Fruit fly (Drosophila melanogaster) whole organism, embryonic: ENCODE measurements around the gene CG8173.

Experiments used
- CG10431 ChIP-seq: fragments of 200-800 bp; sonication (Bioruptor generic); optimal IDR thresholded peaks from 3 replicates; lab custom pipeline; 2018; ENCODE audit warnings: missing biosample characterization, mild to moderate bottlenecking, missing genetic modification characterization
- CG10543 ChIP-seq: fragments of 200-800 bp; sonication (Bioruptor generic); optimal IDR thresholded peaks from 3 replicates; lab custom pipeline; 2017; ENCODE audit warnings: missing biosample characterization, mild to moderate bottlenecking, missing genetic modification characterization, moderate library complexity
- CG11093 ChIP-seq: fragments of 200-800 bp; sonication (Bioruptor generic); IDR thresholded peaks from 3 replicates; pipeline ENCODE4 v1.3.6; 2022; ENCODE audit warnings: missing biosample characterization, missing genetic modification characterization
- CG11696 ChIP-seq: fragments of 200-800 bp; sonication (Bioruptor generic); IDR thresholded peaks from 2 replicates; pipeline ENCODE4 v1.3.6; 2022; ENCODE audit warnings: missing biosample characterization, missing genetic modification characterization
- CG12236 ChIP-seq: fragments of 200-800 bp; sonication (Bioruptor generic); optimal IDR thresholded peaks from 2 replicates; lab custom pipeline; 2016; ENCODE audit warnings: missing biosample characterization, missing genetic modification characterization
- CG13424 ChIP-seq: fragments of 200-800 bp; sonication (Bioruptor generic); optimal IDR thresholded peaks from 2 replicates; lab custom pipeline; 2019; ENCODE audit warnings: missing biosample characterization, mild to moderate bottlenecking, missing genetic modification characterization, moderate library complexity
- CG14014 ChIP-seq: fragments of 200-800 bp; sonication (Bioruptor generic); IDR thresholded peaks from 2 replicates; pipeline ENCODE4 v1.3.6; 2022; ENCODE audit warnings: missing biosample characterization, missing genetic modification characterization
- CG14710 ChIP-seq: fragments of 200-800 bp; sonication (Bioruptor generic); optimal IDR thresholded peaks from 3 replicates; lab custom pipeline; 2019; ENCODE audit warnings: missing biosample characterization, mild to moderate bottlenecking, missing genetic modification characterization, moderate library complexity
- CG17802 ChIP-seq: fragments of 200-800 bp; sonication (Bioruptor generic); optimal IDR thresholded peaks from 2 replicates; lab custom pipeline; 2018; ENCODE audit warnings: missing biosample characterization, mild to moderate bottlenecking, missing genetic modification characterization, moderate library complexity
- CG18011 ChIP-seq: fragments of 200-800 bp; sonication (Bioruptor generic); optimal IDR thresholded peaks from 2 replicates; lab custom pipeline; 2017; ENCODE audit warnings: missing biosample characterization, missing genetic modification characterization, mild to moderate bottlenecking, moderate library complexity, missing genotype
- CG2678 ChIP-seq: fragments of 200-800 bp; sonication (Bioruptor generic); optimal IDR thresholded peaks from 3 replicates; lab custom pipeline; 2019; ENCODE audit warnings: missing biosample characterization, mild to moderate bottlenecking, missing genetic modification characterization, moderate library complexity
- CG2889 ChIP-seq: fragments of 200-800 bp; sonication (Bioruptor generic); IDR thresholded peaks from 3 replicates; pipeline ENCODE4 v1.3.6; 2022; ENCODE audit warnings: missing biosample characterization, missing genetic modification characterization
- CG30403 ChIP-seq: fragments of 200-800 bp; sonication (Bioruptor generic); optimal IDR thresholded peaks from 3 replicates; lab custom pipeline; 2016; ENCODE audit warnings: missing biosample characterization, missing genetic modification characterization
- CG31224 ChIP-seq: fragments of 200-800 bp; sonication (Bioruptor generic); IDR thresholded peaks from 2 replicates; pipeline ENCODE4 v1.3.6; 2022; ENCODE audit warnings: missing biosample characterization, missing genetic modification characterization
- CG31388 ChIP-seq: fragments of 200-800 bp; sonication (Bioruptor generic); optimal IDR thresholded peaks from 2 replicates; lab custom pipeline; 2016; ENCODE audit warnings: missing biosample characterization, missing genetic modification characterization
- CG32767 ChIP-seq: fragments of 200-800 bp; sonication (Bioruptor generic); IDR thresholded peaks from 2 replicates; pipeline ENCODE4 v1.3.6; 2022; ENCODE audit warnings: missing biosample characterization, missing genetic modification characterization
- CG4360 ChIP-seq: fragments of 200-800 bp; sonication (Bioruptor generic); IDR thresholded peaks from 2 replicates; pipeline ENCODE4 v1.3.6; 2022; ENCODE audit warnings: missing biosample characterization, missing genetic modification characterization
- CG4617 ChIP-seq: fragments of 200-800 bp; sonication (Bioruptor generic); optimal IDR thresholded peaks from 3 replicates; lab custom pipeline; 2016; ENCODE audit warnings: missing biosample characterization, missing genetic modification characterization, borderline replicate concordance
- CG6175 ChIP-seq: fragments of 200-800 bp; sonication (Bioruptor generic); IDR thresholded peaks from 3 replicates; pipeline ENCODE4 v1.3.6; 2022; ENCODE audit warnings: missing biosample characterization, missing genetic modification characterization
- CG6765 ChIP-seq: fragments of 200-800 bp; sonication (Bioruptor generic); optimal IDR thresholded peaks from 3 replicates; lab custom pipeline; 2017; ENCODE audit warnings: missing biosample characterization, mild to moderate bottlenecking, missing genetic modification characterization
- Dek ChIP-seq: fragments of 200-800 bp; sonication (Bioruptor generic); optimal IDR thresholded peaks from 3 replicates; lab custom pipeline; 2019; ENCODE audit warnings: missing biosample characterization, mild to moderate bottlenecking, missing genetic modification characterization, moderate library complexity
- Dp ChIP-seq: fragments of 200-800 bp; sonication (Bioruptor generic); optimal IDR thresholded peaks from 2 replicates; lab custom pipeline; 2018; ENCODE audit warnings: missing biosample characterization, mild to moderate bottlenecking, missing genetic modification characterization, moderate library complexity
- Dref ChIP-seq: fragments of 200-800 bp; sonication (Bioruptor generic); IDR thresholded peaks from 2 replicates; pipeline ENCODE4 v1.3.6; 2022; ENCODE audit warnings: missing biosample characterization, missing genetic modification characterization
- Lhr ChIP-seq: fragments of 200-800 bp; sonication (Bioruptor generic); optimal IDR thresholded peaks from 3 replicates; lab custom pipeline; 2017; ENCODE audit warnings: mild to moderate bottlenecking, missing biosample characterization, missing genetic modification reagents, missing genetic modification characterization
- Optix ChIP-seq: fragments of 200-800 bp; sonication (Bioruptor generic); IDR thresholded peaks from 3 replicates; pipeline ENCODE4 v1.3.6; 2022; ENCODE audit warnings: missing biosample characterization, missing genetic modification characterization
- Scr ChIP-seq: fragments of 200-800 bp; sonication (Bioruptor generic); IDR thresholded peaks from 2 replicates; pipeline ENCODE4 v1.3.6; 2022; ENCODE audit warnings: missing biosample characterization, missing genetic modification characterization; ENCODE audit not compliant: partially characterized antibody
- Spps ChIP-seq: fragments of 200-800 bp; sonication (Bioruptor generic); optimal IDR thresholded peaks from 2 replicates; lab custom pipeline; 2018; ENCODE audit warnings: missing biosample characterization, mild to moderate bottlenecking, missing genetic modification characterization
- Sry-δ ChIP-seq: fragments of 200-800 bp; sonication (Bioruptor generic); optimal IDR thresholded peaks from 2 replicates; lab custom pipeline; 2016; ENCODE audit warnings: missing biosample characterization, missing genetic modification characterization
- Ssrp ChIP-seq: fragments of 200-800 bp; sonication (Bioruptor generic); optimal IDR thresholded peaks from 2 replicates; lab custom pipeline; 2018; ENCODE audit warnings: missing biosample characterization, mild to moderate bottlenecking, missing genetic modification characterization, moderate library complexity
- Usf ChIP-seq: fragments of 200-800 bp; sonication (Bioruptor generic); optimal IDR thresholded peaks from 2 replicates; lab custom pipeline; 2017; ENCODE audit warnings: missing genotype, missing biosample characterization, missing genetic modification characterization
- YL-1 ChIP-seq: fragments of 200-800 bp; sonication (Bioruptor generic); optimal IDR thresholded peaks from 3 replicates; lab custom pipeline; 2017; ENCODE audit warnings: missing biosample characterization, mild to moderate bottlenecking, missing genetic modification characterization
- ab ChIP-seq: fragments of 200-800 bp; sonication (Bioruptor generic); optimal IDR thresholded peaks from 2 replicates; lab custom pipeline; 2016; ENCODE audit warnings: missing biosample characterization, missing genetic modification characterization
- aop ChIP-seq: fragments of 200-800 bp; sonication (Bioruptor generic); IDR thresholded peaks from 2 replicates; pipeline ENCODE4 v1.3.6; 2022; ENCODE audit warnings: missing biosample characterization, missing genetic modification characterization
- ci ChIP-seq: fragments of 200-800 bp; sonication (Bioruptor generic); IDR thresholded peaks from 3 replicates; pipeline ENCODE4 v1.3.6; 2022; ENCODE audit warnings: missing biosample characterization, missing genetic modification characterization
- crol ChIP-seq: fragments of 200-800 bp; sonication (Bioruptor generic); IDR thresholded peaks from 2 replicates; pipeline ENCODE4 v1.3.6; 2022; ENCODE audit warnings: missing biosample characterization, missing genetic modification characterization
- dysf ChIP-seq: fragments of 200-800 bp; sonication (Bioruptor generic); IDR thresholded peaks from 3 replicates; pipeline ENCODE4 v1.3.6; 2022; ENCODE audit warnings: missing biosample characterization, missing genetic modification characterization
- fd64A ChIP-seq: fragments of 200-800 bp; sonication (Bioruptor generic); optimal IDR thresholded peaks from 3 replicates; lab custom pipeline; 2018; ENCODE audit warnings: missing biosample characterization, mild to moderate bottlenecking, missing genetic modification characterization
- ham ChIP-seq: fragments of 200-800 bp; sonication (Bioruptor generic); IDR thresholded peaks from 2 replicates; pipeline ENCODE4 v1.3.6; 2022; ENCODE audit warnings: missing biosample characterization, missing genetic modification characterization
- hb ChIP-seq: fragments of 200-800 bp; sonication (Bioruptor generic); IDR thresholded peaks from 3 replicates; pipeline ENCODE4 v1.3.6; 2022; ENCODE audit warnings: missing biosample characterization, missing genetic modification characterization; ENCODE audit not compliant: partially characterized antibody
- jumu ChIP-seq: fragments of 200-800 bp; sonication (Bioruptor generic); optimal IDR thresholded peaks from 3 replicates; lab custom pipeline; 2016; ENCODE audit warnings: missing biosample characterization, missing genetic modification characterization
- ken ChIP-seq: fragments of 200-800 bp; sonication (Bioruptor generic); IDR thresholded peaks from 3 replicates; pipeline ENCODE4 v1.3.6; 2022; ENCODE audit warnings: missing biosample characterization, missing genetic modification characterization
- lmd ChIP-seq: fragments of 200-800 bp; sonication (Bioruptor generic); IDR thresholded peaks from 2 replicates; pipeline ENCODE4 v1.3.6; 2022; ENCODE audit warnings: missing biosample characterization, missing genetic modification characterization
- lov ChIP-seq, 2 experiments: fragments of 200-800 bp in 1 of 2; fragments of >200 bp in 1 of 2; sonication (Bioruptor generic) in 1 of 2; IDR thresholded peaks in 1 of 2; optimal IDR thresholded peaks in 1 of 2; 2 replicates in 1 of 2; 3 replicates in 1 of 2; pipeline versions ENCODE4 v1.3.6 to Lab custom; 2017 to 2022; ENCODE audit warnings: missing biosample characterization in 1 of 2, missing genetic modification characterization in 1 of 2
- nmo ChIP-seq: fragments of 200-800 bp; sonication (Bioruptor generic); optimal IDR thresholded peaks from 2 replicates; lab custom pipeline; 2018; ENCODE audit warnings: missing biosample characterization, mild to moderate bottlenecking, missing genetic modification characterization, moderate library complexity
- prd ChIP-seq, 3 experiments: fragments of >200 bp in 2 of 3; fragments of 200-800 bp in 1 of 3; sonication (Bioruptor generic) in 1 of 3; optimal IDR thresholded peaks in 2 of 3; IDR thresholded peaks in 1 of 3; 2 replicates in 2 of 3; 3 replicates in 1 of 3; pipeline versions ENCODE4 v1.3.6 to Lab custom; 2017 to 2022; ENCODE audit warnings: missing biosample characterization in 1 of 3, missing genetic modification characterization in 1 of 3
- ro ChIP-seq: fragments of 200-800 bp; sonication (Bioruptor generic); IDR thresholded peaks from 2 replicates; pipeline ENCODE4 v1.3.6; 2022; ENCODE audit warnings: missing biosample characterization, missing genetic modification characterization
- unc-4 ChIP-seq: fragments of 200-800 bp; sonication (Bioruptor generic); IDR thresholded peaks from 2 replicates; pipeline ENCODE4 v1.3.6; 2022; ENCODE audit warnings: missing biosample characterization, missing genetic modification characterization; ENCODE audit not compliant: partially characterized antibody
- vvl ChIP-seq: fragments of 200-800 bp; sonication (Bioruptor generic); IDR thresholded peaks from 2 replicates; pipeline ENCODE4 v1.3.6; 2022; ENCODE audit warnings: missing biosample characterization, missing genetic modification characterization
- z ChIP-seq: fragments of 200-800 bp; sonication (Bioruptor generic); IDR thresholded peaks from 3 replicates; pipeline ENCODE4 v1.3.6; 2022; ENCODE audit warnings: missing biosample characterization, missing genetic modification characterization

CG8173 gene

dm6 chrX:17737812-17738473 lies 28.5 kb upstream of the CG8173 start (continued):
- no peak for TF ChIP-seq prd (optimal IDR thresholded peaks at IDR 0.05; lab: Kevin White, UChicago)
- TF ChIP-seq prd (GFP tag; IDR thresholded peaks at IDR 0.05; lab: Robert Waterston, UW), result peak; percentile 49; the same call in 2 of the 3 replicates
- TF ChIP-seq z (GFP tag; lab: Robert Waterston, UW), result no peak
- no peak for TF ChIP-seq CG32767 (GFP tag; lab: Robert Waterston, UW)
- TF ChIP-seq dysf, result peak; percentile 58; the same call in 2 of the 3 replicates
- TF ChIP-seq CG4617 (GFP tag; lab: Kevin White, UChicago), result no peak
- TF ChIP-seq aop (GFP tag; lab: Robert Waterston, UW), result 0 out of 2 replicates have a peak, but pooled peaks have one; percentile 14
- TF ChIP-seq CG6765 (GFP tag; lab: Kevin White, UChicago), result no peak
- no peak for TF ChIP-seq CG10431 (GFP tag; lab: Kevin White, UChicago)
- TF ChIP-seq Scr (GFP tag; lab: Robert Waterston, UW), result peak; percentile 93
- peak; percentile 13 for TF ChIP-seq Lhr
- peak; percentile 23; the same call in 1 of the 3 replicates for TF ChIP-seq Optix (GFP tag; lab: Robert Waterston, UW)
- TF ChIP-seq CG11696 (GFP tag; lab: Robert Waterston, UW), result peak; percentile 97
- peak; percentile 50 for TF ChIP-seq CG13424
- no peak for TF ChIP-seq CG18011 (GFP tag; lab: Kevin White, UChicago)
- TF ChIP-seq unc-4 (GFP tag; lab: Robert Waterston, UW), result peak; percentile 99
- TF ChIP-seq lmd (GFP tag; lab: Robert Waterston, UW), result peak; percentile 47; the same call in 1 of the 2 replicates
- peak; percentile 30 for TF ChIP-seq CG30403 (GFP tag; lab: Kevin White, UChicago)
- no peak for TF ChIP-seq CG2889
- TF ChIP-seq CG31388 (GFP tag; lab: Kevin White, UChicago), result no peak
- no peak for TF ChIP-seq Spps (tag; lab: Kevin White, UChicago)
- peak; percentile 63; the same call in 1 of the 3 replicates for TF ChIP-seq ci
- TF ChIP-seq Dp, result peak; percentile 34
- TF ChIP-seq CG6175 (GFP tag; lab: Robert Waterston, UW), result no peak
- no peak for TF ChIP-seq CG4360 (GFP tag; lab: Robert Waterston, UW)
- peak; percentile 21 for TF ChIP-seq CG10543 (GFP tag; lab: Kevin White, UChicago)
- TF ChIP-seq CG17802 (tag; lab: Kevin White, UChicago), result no peak
- no peak for TF ChIP-seq ken (GFP tag; lab: Robert Waterston, UW)
- peak; percentile 95 for TF ChIP-seq Sry-δ
- no peak for TF ChIP-seq lov (optimal IDR thresholded peaks at IDR 0.05; lab: Kevin White, UChicago)
- peak; percentile 63; the same call in 2 of the 3 replicates for TF ChIP-seq lov (GFP tag; IDR thresholded peaks at IDR 0.05; lab: Robert Waterston, UW)
- peak; percentile 62 for TF ChIP-seq CG14710 (tag; lab: Kevin White, UChicago)
- peak; percentile 24 for TF ChIP-seq nmo
- TF ChIP-seq CG31224 (GFP tag; lab: Robert Waterston, UW), result no peak
- TF ChIP-seq Ssrp (tag; lab: Kevin White, UChicago), result peak; percentile 42
- TF ChIP-seq ham, result no peak
- peak; percentile 39; the same call in 1 of the 2 replicates for TF ChIP-seq CG14014 (GFP tag; lab: Robert Waterston, UW)
- TF ChIP-seq hb (GFP tag; lab: Robert Waterston, UW), result peak; percentile 86
- TF ChIP-seq fd64A (GFP tag; lab: Kevin White, UChicago), result no peak
- no peak for TF ChIP-seq CG12236 (GFP tag; lab: Kevin White, UChicago)
- TF ChIP-seq ab (GFP tag; lab: Kevin White, UChicago), result no peak
- TF ChIP-seq crol (GFP tag; lab: Robert Waterston, UW), result no peak
- no peak for TF ChIP-seq Usf (GFP tag; lab: Kevin White, UChicago)
- TF ChIP-seq jumu, result peak; percentile 2
- TF ChIP-seq Dref (GFP tag; lab: Robert Waterston, UW), result peak; percentile 89
- TF ChIP-seq ro, result no peak
- TF ChIP-seq CG2678 (tag; lab: Kevin White, UChicago), result peak; percentile 72
- TF ChIP-seq vvl (GFP tag; lab: Robert Waterston, UW), result peak; percentile 80
- TF ChIP-seq YL-1 (GFP tag; lab: Kevin White, UChicago), result no peak
- TF ChIP-seq Dek (tag; lab: Kevin White, UChicago), result peak; percentile 9
- TF ChIP-seq CG11093, result no peak
